Fruit fly (Drosophila melanogaster) whole organism, embryonic: ENCODE results near the gene CG10086.

Experiments
- Ada2b ChIP-seq: fragments of 200-800 bp; sonication (Bioruptor generic); IDR thresholded peaks from 2 replicates; pipeline ENCODE4 v1.3.6; 2022; ENCODE audit warnings: missing biosample characterization, missing genetic modification characterization
- Atf-2 ChIP-seq: fragments of 200-800 bp; sonication (Bioruptor generic); optimal IDR thresholded peaks from 2 replicates; lab custom pipeline; 2016; ENCODE audit warnings: missing biosample characterization, missing genetic modification characterization
- Atf6 ChIP-seq: fragments of 200-800 bp; sonication (Bioruptor generic); IDR thresholded peaks from 2 replicates; pipeline ENCODE4 v1.3.6; 2022; ENCODE audit warnings: missing biosample characterization, missing genetic modification characterization
- Awh ChIP-seq: fragments of 200-800 bp; sonication (Bioruptor generic); IDR thresholded peaks from 2 replicates; pipeline ENCODE4, ENCODE4 v1.3.6; 2022; ENCODE audit warnings: missing biosample characterization, missing genetic modification characterization
- Bgb ChIP-seq: fragments of 200-800 bp; sonication (Bioruptor generic); IDR thresholded peaks from 2 replicates; pipeline ENCODE4 v1.3.6; 2022; ENCODE audit warnings: missing biosample characterization, missing genetic modification characterization; ENCODE audit not compliant: partially characterized antibody
- CG11504 ChIP-seq: fragments of 200-800 bp; sonication (Bioruptor generic); optimal IDR thresholded peaks from 3 replicates; lab custom pipeline; 2019; ENCODE audit warnings: missing biosample characterization, mild to moderate bottlenecking, missing genetic modification characterization, moderate library complexity
- CG12219 ChIP-seq: fragments of 200-800 bp; sonication (Bioruptor generic); optimal IDR thresholded peaks from 3 replicates; lab custom pipeline; 2018; ENCODE audit warnings: missing biosample characterization, mild to moderate bottlenecking, missing genetic modification characterization
- CG15479 ChIP-seq: fragments of 200-800 bp; sonication (Bioruptor generic); optimal IDR thresholded peaks from 3 replicates; lab custom pipeline; 2019; ENCODE audit warnings: missing biosample characterization, mild to moderate bottlenecking, missing genetic modification characterization, moderate library complexity
- CG15601 ChIP-seq: fragments of 200-800 bp; sonication (Bioruptor generic); optimal IDR thresholded peaks from 3 replicates; lab custom pipeline; 2019; ENCODE audit warnings: missing biosample characterization, mild to moderate bottlenecking, missing genetic modification characterization, moderate library complexity
- CG1602 ChIP-seq: fragments of 200-800 bp; sonication (Bioruptor generic); optimal IDR thresholded peaks from 3 replicates; lab custom pipeline; 2016; ENCODE audit warnings: missing biosample characterization, missing genetic modification characterization
- CG17186 ChIP-seq: fragments of 200-800 bp; sonication (Bioruptor generic); optimal IDR thresholded peaks from 3 replicates; lab custom pipeline; 2017; ENCODE audit warnings: missing biosample characterization, missing genetic modification reagents, missing genetic modification characterization
- CG17359 ChIP-seq: fragments of 200-800 bp; sonication (Bioruptor generic); optimal IDR thresholded peaks from 3 replicates; lab custom pipeline; 2018; ENCODE audit warnings: missing biosample characterization, mild to moderate bottlenecking, missing genetic modification characterization, moderate library complexity
- CG1792 ChIP-seq: fragments of 200-800 bp; sonication (Bioruptor generic); optimal IDR thresholded peaks from 2 replicates; lab custom pipeline; 2016; ENCODE audit warnings: missing biosample characterization, missing genetic modification characterization
- CG32767 ChIP-seq: fragments of 200-800 bp; sonication (Bioruptor generic); IDR thresholded peaks from 2 replicates; pipeline ENCODE4 v1.3.6; 2022; ENCODE audit warnings: missing biosample characterization, missing genetic modification characterization
- CG4707 ChIP-seq: fragments of 200-800 bp; sonication (Bioruptor generic); optimal IDR thresholded peaks from 2 replicates; lab custom pipeline; 2018; ENCODE audit warnings: missing biosample characterization, mild to moderate bottlenecking, missing genetic modification characterization, moderate library complexity
- CG5245 ChIP-seq: fragments of 200-800 bp; sonication (Bioruptor generic); optimal IDR thresholded peaks from 3 replicates; lab custom pipeline; 2016; ENCODE audit warnings: missing biosample characterization, missing genetic modification characterization
- CG5953 ChIP-seq: fragments of 200-800 bp; sonication (Bioruptor generic); IDR thresholded peaks from 2 replicates; pipeline ENCODE4 v1.3.6; 2022; ENCODE audit warnings: missing biosample characterization, missing genetic modification characterization
- CG6854 ChIP-seq: fragments of 200-800 bp; sonication (Bioruptor generic); optimal IDR thresholded peaks from 3 replicates; lab custom pipeline; 2017; ENCODE audit warnings: missing biosample characterization, mild to moderate bottlenecking, missing genetic modification characterization
- CG8944 ChIP-seq: fragments of 200-800 bp; sonication (Bioruptor generic); optimal IDR thresholded peaks from 3 replicates; lab custom pipeline; 2016; ENCODE audit warnings: missing biosample characterization, missing genetic modification characterization
- CG9609 ChIP-seq: fragments of 200-800 bp; sonication (Bioruptor generic); optimal IDR thresholded peaks from 3 replicates; lab custom pipeline; 2016; ENCODE audit warnings: missing biosample characterization, missing genetic modification characterization
- Dip2 ChIP-seq: fragments of 200-800 bp; sonication (Bioruptor generic); IDR thresholded peaks from 2 replicates; pipeline ENCODE4 v1.3.6; 2022; ENCODE audit warnings: missing biosample characterization, missing genetic modification characterization
- E2f2 ChIP-seq: fragments of 200-800 bp; sonication (Bioruptor generic); IDR thresholded peaks from 2 replicates; pipeline ENCODE4 v1.3.6; 2022; ENCODE audit warnings: missing biosample characterization, missing genetic modification characterization
- Fer2 ChIP-seq: fragments of 200-800 bp; sonication (Bioruptor generic); optimal IDR thresholded peaks from 2 replicates; lab custom pipeline; 2018; ENCODE audit warnings: missing biosample characterization, mild to moderate bottlenecking, missing genetic modification characterization, moderate library complexity
- GATAe ChIP-seq: fragments of 200-800 bp; sonication (Bioruptor generic); conservative IDR thresholded peaks from 2 replicates; pipeline ENCODE4 v1.3.6; 2022; ENCODE audit warnings: missing biosample characterization, missing genetic modification characterization
- H2.0 ChIP-seq: fragments of 200-800 bp; sonication (Bioruptor generic); IDR thresholded peaks from 2 replicates; pipeline ENCODE4 v1.3.6; 2022; ENCODE audit warnings: missing biosample characterization, missing genetic modification characterization
- HLH3B ChIP-seq: fragments of 200-800 bp; sonication (Bioruptor generic); IDR thresholded peaks from 2 replicates; pipeline ENCODE4 v1.3.6; 2022; ENCODE audit warnings: missing biosample characterization, missing genetic modification characterization
- NK7.1 ChIP-seq: fragments of 200-800 bp; sonication (Bioruptor generic); optimal IDR thresholded peaks from 3 replicates; lab custom pipeline; 2016; ENCODE audit warnings: missing biosample characterization, missing genetic modification characterization
- al ChIP-seq: fragments of 200-800 bp; sonication (Bioruptor generic); IDR thresholded peaks from 2 replicates; pipeline ENCODE4 v1.3.6; 2022; ENCODE audit warnings: missing biosample characterization, missing genetic modification characterization
- az2 ChIP-seq: fragments of 200-800 bp; sonication (Bioruptor generic); optimal IDR thresholded peaks from 3 replicates; lab custom pipeline; 2016; ENCODE audit warnings: missing biosample characterization, missing genetic modification characterization
- bigmax ChIP-seq: fragments of 200-800 bp; sonication (Bioruptor generic); optimal IDR thresholded peaks from 2 replicates; lab custom pipeline; 2018; ENCODE audit warnings: missing biosample characterization, mild to moderate bottlenecking, missing genetic modification characterization
- ci ChIP-seq: fragments of 200-800 bp; sonication (Bioruptor generic); IDR thresholded peaks from 3 replicates; pipeline ENCODE4 v1.3.6; 2022; ENCODE audit warnings: missing biosample characterization, missing genetic modification characterization
- corto ChIP-seq: fragments of 200-800 bp; sonication (Bioruptor generic); optimal IDR thresholded peaks from 2 replicates; lab custom pipeline; 2016; ENCODE audit warnings: missing biosample characterization, mild to moderate bottlenecking, missing genetic modification characterization, moderate library complexity
- cwo ChIP-seq: fragments of 200-800 bp; sonication (Bioruptor generic); optimal IDR thresholded peaks from 3 replicates; lab custom pipeline; 2017; ENCODE audit warnings: missing biosample characterization, missing genetic modification characterization, mild to moderate bottlenecking, moderate library complexity, missing genetic modification reagents
- ewg ChIP-seq: fragments of 200-800 bp; sonication (Bioruptor generic); optimal IDR thresholded peaks from 3 replicates; lab custom pipeline; 2017; ENCODE audit warnings: mild to moderate bottlenecking, missing biosample characterization, missing genetic modification reagents, missing genetic modification characterization
- exex ChIP-seq: fragments of 200-800 bp; sonication (Bioruptor generic); optimal IDR thresholded peaks from 4 replicates; lab custom pipeline; 2018; ENCODE audit warnings: missing biosample characterization, mild to moderate bottlenecking, missing genetic modification characterization, moderate library complexity
- fru ChIP-seq: fragments of >200 bp; optimal IDR thresholded peaks from 2 replicates; lab custom pipeline; 2017
- gcm ChIP-seq: fragments of 200-800 bp; sonication (Bioruptor generic); optimal IDR thresholded peaks from 2 replicates; lab custom pipeline; 2019; ENCODE audit warnings: missing biosample characterization, mild to moderate bottlenecking, missing genetic modification characterization, moderate library complexity
- grn ChIP-seq: fragments of 200-800 bp; sonication (Bioruptor generic); optimal IDR thresholded peaks from 3 replicates; lab custom pipeline; 2017; ENCODE audit warnings: missing biosample characterization, missing genetic modification characterization
- hth ChIP-seq: fragments of >200 bp; optimal IDR thresholded peaks from 2 replicates; lab custom pipeline; 2017; ENCODE audit warnings: inconsistent platforms
- klu ChIP-seq: fragments of 200-800 bp; sonication (Bioruptor generic); IDR thresholded peaks from 2 replicates; pipeline ENCODE4 v1.3.6; 2022; ENCODE audit warnings: missing biosample characterization, missing genetic modification characterization
- mld ChIP-seq: fragments of 200-800 bp; sonication (Bioruptor generic); IDR thresholded peaks from 3 replicates; pipeline ENCODE4 v1.3.6; 2022; ENCODE audit warnings: missing biosample characterization, missing genetic modification characterization; ENCODE audit not compliant: partially characterized antibody
- peb ChIP-seq: fragments of 200-800 bp; sonication (Bioruptor generic); IDR thresholded peaks from 2 replicates; pipeline ENCODE4 v1.3.6; 2022; ENCODE audit warnings: missing biosample characterization, missing genetic modification characterization
- psq ChIP-seq: fragments of 200-800 bp; sonication (Bioruptor generic); optimal IDR thresholded peaks from 2 replicates; lab custom pipeline; 2017; ENCODE audit warnings: missing biosample characterization, missing genetic modification characterization
- pum ChIP-seq: fragments of 200-800 bp; sonication (Bioruptor generic); optimal IDR thresholded peaks from 2 replicates; lab custom pipeline; 2016; ENCODE audit warnings: missing biosample characterization, missing genetic modification characterization
- row ChIP-seq: fragments of 200-800 bp; sonication (Bioruptor generic); IDR thresholded peaks from 3 replicates; pipeline ENCODE4 v1.3.6; 2022; ENCODE audit warnings: missing biosample characterization, missing genetic modification characterization
- run ChIP-seq: fragments of 200-800 bp; sonication (Bioruptor generic); optimal IDR thresholded peaks from 3 replicates; lab custom pipeline; 2018; ENCODE audit warnings: missing biosample characterization, mild to moderate bottlenecking, missing genetic modification characterization
- shn ChIP-seq: fragments of 200-800 bp; sonication (Bioruptor generic); optimal IDR thresholded peaks from 3 replicates; lab custom pipeline; 2016; ENCODE audit warnings: missing biosample characterization, missing genetic modification characterization
- stwl ChIP-seq: fragments of 200-800 bp; sonication (Bioruptor generic); optimal IDR thresholded peaks from 3 replicates; lab custom pipeline; 2018; ENCODE audit warnings: missing biosample characterization, mild to moderate bottlenecking, missing genetic modification characterization, moderate library complexity
- tgo ChIP-seq: fragments of 200-800 bp; sonication (Bioruptor generic); IDR thresholded peaks from 3 replicates; pipeline ENCODE4 v1.3.6; 2022; ENCODE audit warnings: missing biosample characterization, missing genetic modification characterization
- unpg ChIP-seq: fragments of 200-800 bp; sonication (Bioruptor generic); optimal IDR thresholded peaks from 3 replicates; lab custom pipeline; 2018; ENCODE audit warnings: missing biosample characterization, mild to moderate bottlenecking, missing genetic modification characterization, moderate library complexity
- zf30C ChIP-seq: fragments of 200-800 bp; sonication (Bioruptor generic); optimal IDR thresholded peaks from 3 replicates; lab custom pipeline; 2018; ENCODE audit warnings: missing biosample characterization, mild to moderate bottlenecking, missing genetic modification characterization
- zfh1 ChIP-seq: fragments of 200-800 bp; sonication (Bioruptor generic); IDR thresholded peaks from 3 replicates; pipeline ENCODE4 v1.3.6; 2022; ENCODE audit warnings: missing biosample characterization, missing genetic modification characterization

The CG10086 gene

DNA sequence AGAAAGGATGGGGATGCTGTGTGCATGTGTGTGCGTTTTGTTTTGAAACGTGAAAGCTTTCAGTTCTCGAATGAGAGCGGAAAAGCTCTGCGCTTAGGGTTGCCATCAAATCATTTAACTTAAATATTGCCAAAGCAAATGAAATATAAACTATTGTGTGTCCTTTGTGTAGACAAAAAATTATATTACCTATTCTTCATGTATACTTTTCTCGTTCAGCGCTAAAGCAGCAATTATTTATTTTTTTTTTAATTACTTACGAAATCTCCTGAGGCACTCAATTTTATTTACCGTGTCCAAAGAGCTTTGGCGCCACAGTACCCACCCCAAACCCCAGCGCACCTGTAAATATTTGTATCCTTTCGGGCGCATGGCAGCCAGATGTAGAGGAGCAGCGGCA lies 31.1 kb downstream of the CG10086 start (continued):
- TF ChIP-seq pum (GFP tag; lab: Kevin White, UChicago) (no peak), NK7.1 (no peak), CG1602 (GFP tag; lab: Kevin White, UChicago) (no peak), H2.0 (peak; percentile 50; the same call in 1 of the 2 replicates), psq (GFP tag; lab: Kevin White, UChicago) (no peak), zf30C (peak; percentile 33), grn (no peak), run (no peak), bigmax (GFP tag; lab: Kevin White, UChicago) (no peak), tgo (peak; percentile 43; the same call in 2 of the 3 replicates), CG6854 (GFP tag; lab: Kevin White, UChicago) (no peak), Fer2 (tag; lab: Kevin White, UChicago) (no peak), CG15601 (no peak), ewg (peak; percentile 37), ci (GFP tag; lab: Robert Waterston, UW) (no peak; the same call in 2 of the 3 replicates), unpg (GFP tag; lab: Kevin White, UChicago) (no peak), peb (GFP tag; lab: Robert Waterston, UW) (no peak), Atf6 (GFP tag; lab: Robert Waterston, UW) (peak; percentile 44; the same call in 1 of the 2 replicates), CG9609 (no peak), gcm (GFP tag; lab: Kevin White, UChicago) (no peak), CG5245 (GFP tag; lab: Kevin White, UChicago) (no peak), stwl (no peak), CG5953 (GFP tag; lab: Robert Waterston, UW) (no peak), hth (lab: Kevin White, UChicago) (no peak), Ada2b (GFP tag; lab: Robert Waterston, UW) (peak; percentile 40), shn (no peak), CG15479 (GFP tag; lab: Kevin White, UChicago) (no peak), Atf-2 (GFP tag; lab: Kevin White, UChicago) (no peak), cwo (peak; percentile 52), CG8944 (GFP tag; lab: Kevin White, UChicago) (no peak), fru (lab: Kevin White, UChicago) (no peak), E2f2 (peak; percentile 30; the same call in 1 of the 2 replicates), CG4707 (GFP tag; lab: Kevin White, UChicago) (no peak), mld (GFP tag; lab: Robert Waterston, UW) (no peak), CG12219 (GFP tag; lab: Kevin White, UChicago) (no peak), az2 (GFP tag; lab: Kevin White, UChicago) (peak; percentile 8), GATAe (GFP tag; lab: Robert Waterston, UW) (no peak), CG17186 (no peak), CG1792 (GFP tag; lab: Kevin White, UChicago) (no peak), Awh (GFP tag; lab: Robert Waterston, UW) (no peak), zfh1 (GFP tag; lab: Robert Waterston, UW) (no peak), CG32767 (GFP tag; lab: Robert Waterston, UW) (no peak), exex (tag; lab: Kevin White, UChicago) (no peak), HLH3B (GFP tag; lab: Robert Waterston, UW) (0 out of 2 replicates have a peak, but pooled peaks have one; percentile 17), Bgb (GFP tag; lab: Robert Waterston, UW) (no peak), al (GFP tag; lab: Robert Waterston, UW) (peak; percentile 51; the same call in 1 of the 2 replicates), CG17359 (tag; lab: Kevin White, UChicago) (peak; percentile 36), klu (0 out of 2 replicates have a peak, but pooled peaks have one; percentile 36), CG11504 (tag; lab: Kevin White, UChicago) (peak; percentile 45), Dip2 (GFP tag; lab: Robert Waterston, UW) (no peak), corto (no peak), row (GFP tag; lab: Robert Waterston, UW) (peak; percentile 74)
